Worm (Caenorhabditis elegans) whole organism, L2 larva: Measurements from ENCODE around the gene act-2.

Experiments used
- C34F6.9 ChIP-seq: fragments of 150-350 bp; optimal IDR thresholded peaks from 2 replicates; lab custom pipeline; 2014; ENCODE audit warnings: missing biosample characterization, missing genetic modification characterization
- F13H6.1 ChIP-seq: sonication (generic microtip); optimal IDR thresholded peaks from 2 replicates; lab custom pipeline; 2016; ENCODE audit warnings: missing genetic modification characterization, missing compliant biosample characterization
- R02D3.7 ChIP-seq: fragments of 150-350 bp; optimal IDR thresholded peaks from 2 replicates; lab custom pipeline; 2014; ENCODE audit warnings: missing biosample characterization, missing genetic modification characterization
- alr-1 ChIP-seq: fragments of 150-350 bp; optimal IDR thresholded peaks from 2 replicates; lab custom pipeline; 2014; ENCODE audit warnings: missing biosample characterization, missing genetic modification characterization
- ama-1 ChIP-seq: fragments of 150-350 bp; optimal IDR thresholded peaks from 2 replicates; lab custom pipeline; 2018; ENCODE audit warnings: inconsistent platforms
- ceh-16 ChIP-seq: fragments of 150-350 bp; optimal IDR thresholded peaks from 2 replicates; lab custom pipeline; 2014; ENCODE audit warnings: missing biosample characterization, missing genetic modification characterization
- crh-2 ChIP-seq: sonication (generic microtip); optimal IDR thresholded peaks from 2 replicates; lab custom pipeline; 2017; ENCODE audit warnings: missing biosample characterization, missing genetic modification characterization
- elt-3 ChIP-seq: sonication (generic microtip); optimal IDR thresholded peaks from 2 replicates; lab custom pipeline; 2017; ENCODE audit warnings: missing biosample characterization, missing genetic modification characterization
- fos-1 ChIP-seq: fragments of 150-350 bp; optimal IDR thresholded peaks from 2 replicates; lab custom pipeline; 2014; ENCODE audit warnings: missing biosample characterization, missing genetic modification characterization
- lin-11 ChIP-seq: fragments of 150-350 bp; sonication (generic microtip); optimal IDR thresholded peaks from 2 replicates; lab custom pipeline; 2014; ENCODE audit warnings: missing biosample characterization, missing genetic modification characterization, inconsistent platforms, mixed read lengths
- lin-13 ChIP-seq: fragments of 150-350 bp; optimal IDR thresholded peaks from 2 replicates; lab custom pipeline; 2014; ENCODE audit warnings: missing biosample characterization, missing genetic modification reagents, missing genetic modification characterization
- lsy-2 ChIP-seq, 2 experiments: fragments of 150-350 bp in 1 of 2; sonication (generic microtip) in 1 of 2; optimal IDR thresholded peaks; 2 replicates each; lab custom pipeline; 2014 to 2017; ENCODE audit warnings: missing biosample characterization in 2 of 2, missing genetic modification characterization in 2 of 2
- mab-5 ChIP-seq: fragments of 150-350 bp; optimal IDR thresholded peaks from 2 replicates; lab custom pipeline; 2014; ENCODE audit warnings: missing biosample characterization, missing genetic modification characterization
- mbf-1 ChIP-seq: sonication (generic microtip); optimal IDR thresholded peaks from 2 replicates; lab custom pipeline; 2017; ENCODE audit warnings: missing biosample characterization, missing genetic modification characterization
- mdl-1 ChIP-seq, 2 experiments: fragments of 150-350 bp in 1 of 2; sonication (generic microtip) in 1 of 2; optimal IDR thresholded peaks; 2 replicates each; lab custom pipeline; 2017; ENCODE audit warnings: missing biosample characterization in 2 of 2, missing genetic modification characterization in 2 of 2
- nhr-129 ChIP-seq: fragments of 150-350 bp; optimal IDR thresholded peaks from 2 replicates; lab custom pipeline; 2014; ENCODE audit warnings: missing biosample characterization, missing genetic modification characterization
- nhr-21 ChIP-seq: fragments of 150-350 bp; optimal IDR thresholded peaks from 2 replicates; lab custom pipeline; 2014; ENCODE audit warnings: missing biosample characterization, missing genetic modification characterization
- nhr-25 ChIP-seq: fragments of 150-350 bp; sonication (generic microtip); optimal IDR thresholded peaks from 3 replicates; lab custom pipeline; 2014; ENCODE audit warnings: missing biosample characterization, missing genetic modification characterization
- sem-4 ChIP-seq: fragments of 150-350 bp; optimal IDR thresholded peaks from 2 replicates; lab custom pipeline; 2014; ENCODE audit warnings: missing biosample characterization, missing genetic modification reagents, missing genetic modification characterization
- sma-3 ChIP-seq: sonication (generic microtip); optimal IDR thresholded peaks from 2 replicates; lab custom pipeline; 2016; ENCODE audit warnings: missing genetic modification reagents, missing genetic modification characterization, missing compliant biosample characterization
- sma-9 ChIP-seq, 2 experiments: fragments of 150-350 bp in 1 of 2; sonication (generic microtip) in 1 of 2; optimal IDR thresholded peaks; 2 replicates each; lab custom pipeline; 2014 to 2016; ENCODE audit warnings: missing genetic modification characterization in 2 of 2, mild to moderate bottlenecking in 1 of 2, missing biosample characterization in 1 of 2, missing compliant biosample characterization in 1 of 2, missing genetic modification reagents in 1 of 2, moderate library complexity in 1 of 2
- unc-39 ChIP-seq: fragments of 150-350 bp; optimal IDR thresholded peaks from 2 replicates; lab custom pipeline; 2014; ENCODE audit warnings: missing biosample characterization, missing genetic modification characterization
- unc-55 ChIP-seq: fragments of 150-350 bp; sonication (generic microtip); optimal IDR thresholded peaks from 3 replicates; lab custom pipeline; 2014; ENCODE audit warnings: missing biosample characterization, missing genetic modification reagents, missing genetic modification characterization
- unc-62 ChIP-seq: fragments of 150-350 bp; optimal IDR thresholded peaks from 2 replicates; lab custom pipeline; 2014; ENCODE audit warnings: missing biosample characterization, missing genetic modification reagents, missing genetic modification characterization
- ztf-4 ChIP-seq: fragments of 150-350 bp; optimal IDR thresholded peaks from 2 replicates; lab custom pipeline; 2014; ENCODE audit warnings: missing biosample characterization, missing genetic modification characterization

Gene act-2

ce11 chrV:11080345-11081102 is 2.6 kb upstream of the act-2 start, which contains the start of gene act-1:
act-1 (plus strand) TSS chrV:11081052.
- TF ChIP-seq ceh-16 (tag; lab: Kevin White, UChicago) (no peak), elt-3 (tag; lab: Kevin White, UChicago) (no peak), lsy-2 (tag; optimal IDR thresholded peaks at IDR 0.05; lab: Kevin White, UChicago) (peak in 1 of 2 experiments; percentile 29), mab-5 (no peak), nhr-129 (tag; lab: Kevin White, UChicago) (peak; percentile 60), sem-4 (tag; lab: Kevin White, UChicago) (peak; percentile 9), F13H6.1 (tag; lab: Kevin White, UChicago) (peak; percentile 75), fos-1 (tag; lab: Kevin White, UChicago) (peak; percentile 96), sma-9 (GFP tag; optimal IDR thresholded peaks at IDR 0.05; lab: Kevin White, UChicago) (peak; percentile 60), sma-9 (tag; optimal IDR thresholded peaks at IDR 0.05; lab: Kevin White, UChicago) (no peak)

- TF ChIP-seq C34F6.9 (tag; lab: Kevin White, UChicago) (no peak), sem-4 (tag; lab: Kevin White, UChicago) (no peak), ztf-4 (tag; lab: Kevin White, UChicago) (no peak), fos-1 (tag; lab: Kevin White, UChicago) (no peak), unc-55 (GFP tag; lab: Kevin White, UChicago) (peak; percentile 18), ama-1 (lab: Kevin White, UChicago) (no peak)
Measured at ce11 chrV:11078874-11079273, 920 bp upstream of the act-2 start.

- TF ChIP-seq lin-11 (tag; lab: Kevin White, UChicago): no peak
- peak; percentile 46 for TF ChIP-seq fos-1 (tag; lab: Kevin White, UChicago)
- TF ChIP-seq unc-62 (GFP tag; lab: Kevin White, UChicago): peak; percentile 38
- TF ChIP-seq alr-1 (tag; lab: Kevin White, UChicago): no peak
- peak; percentile 77 for TF ChIP-seq ztf-4 (tag; lab: Kevin White, UChicago)
- TF ChIP-seq C34F6.9 (tag; lab: Kevin White, UChicago): peak; percentile 14
- peak; percentile 43 for TF ChIP-seq nhr-129 (tag; lab: Kevin White, UChicago)
- no peak for TF ChIP-seq mbf-1 (tag; lab: Kevin White, UChicago)
- TF ChIP-seq ama-1 (lab: Kevin White, UChicago): peak; percentile 79
- peak in 1 of 2 experiments; percentile 40 for TF ChIP-seq lsy-2 (tag; optimal IDR thresholded peaks at IDR 0.05; lab: Kevin White, UChicago)
- TF ChIP-seq sma-9 (GFP tag; optimal IDR thresholded peaks at IDR 0.05; lab: Kevin White, UChicago): peak; percentile 25
- TF ChIP-seq sma-9 (tag; optimal IDR thresholded peaks at IDR 0.05; lab: Kevin White, UChicago): no peak
- TF ChIP-seq sem-4 (tag; lab: Kevin White, UChicago): no peak
- peak; percentile 32 for TF ChIP-seq lin-13 (GFP tag; lab: Kevin White, UChicago)
- peak; percentile 31 for TF ChIP-seq crh-2 (tag; lab: Kevin White, UChicago)
- no peak for TF ChIP-seq unc-39 (tag; lab: Kevin White, UChicago)
- TF ChIP-seq, all 48 proteins: peak for 10
Measured at ce11 chrV:11076403-11076802, 1.6 kb downstream of the act-2 start.

ce11 chrV:11076028-11076402 is 1.9 kb downstream of the act-2 start:
- TF ChIP-seq R02D3.7: no peak
- peak; percentile 41 for TF ChIP-seq sem-4 (tag; lab: Kevin White, UChicago)
- TF ChIP-seq sma-3: peak; percentile 15

- TF ChIP-seq ama-1 (lab: Kevin White, UChicago) (no peak), nhr-25 (tag; lab: Kevin White, UChicago) (peak; percentile 22), nhr-129 (tag; lab: Kevin White, UChicago) (peak; percentile 31), elt-3 (tag; lab: Kevin White, UChicago) (no peak), nhr-21 (peak; percentile 4), mdl-1 (tag; optimal IDR thresholded peaks at IDR 0.05; lab: Kevin White, UChicago) (peak; percentile 41 to 51), unc-55 (GFP tag; lab: Kevin White, UChicago) (peak; percentile 12), fos-1 (tag; lab: Kevin White, UChicago) (peak; percentile 41), F13H6.1 (tag; lab: Kevin White, UChicago) (peak; percentile 10)
- TF ChIP-seq, all 48 proteins: peak for 7
Measured at ce11 chrV:11075209-11076027, 2.5 kb downstream of the act-2 start.

- TF ChIP-seq F13H6.1 (tag; lab: Kevin White, UChicago) (peak; percentile 44), unc-62 (GFP tag; lab: Kevin White, UChicago) (no peak), nhr-129 (tag; lab: Kevin White, UChicago) (peak; percentile 39), sma-9 (GFP tag; optimal IDR thresholded peaks at IDR 0.05; lab: Kevin White, UChicago) (peak; percentile 16), sma-9 (tag; optimal IDR thresholded peaks at IDR 0.05; lab: Kevin White, UChicago) (no peak)
- TF ChIP-seq, all 48 proteins: peak for 3
Measured at ce11 chrV:11074448-11074847, 3.5 kb downstream of the act-2 start, which contains the start of gene act-3. act-3 (minus strand) TSS chrV:11074498.
